Worm (Caenorhabditis elegans): ENCODE data around the gene spin-2.

The spin-2 gene

DNA sequence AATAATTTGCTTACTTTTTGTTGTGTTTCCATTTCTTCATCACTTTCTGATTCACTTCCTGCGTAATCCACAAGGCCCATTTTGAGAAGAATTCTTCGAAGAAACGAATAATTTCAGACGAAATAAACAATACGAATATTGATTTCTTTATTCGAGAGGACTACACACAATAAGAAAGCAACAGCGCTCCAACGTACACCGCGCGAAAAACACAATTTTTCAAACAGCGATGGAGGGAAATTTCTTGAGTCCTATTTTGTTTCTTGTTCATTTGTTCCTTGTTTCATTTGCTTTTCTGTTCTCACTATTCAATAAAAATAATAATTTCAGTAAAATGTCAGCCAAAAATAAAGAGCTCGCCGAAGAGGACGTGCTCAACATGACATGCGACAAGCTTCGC, 6.9 kb downstream of the spin-2 start, which contains the start of the genes prcc-1 and C39E9.12:
Gene prcc-1 (minus strand): TSS at position 119 of the 400 bp plus-strand sequence.
Gene C39E9.12 (plus strand): TSS at position 331 of the 400 bp plus-strand sequence.
- TF ChIP-seq ztf-29 (GFP tag; IDR thresholded peaks at IDR 0.05) (no peak), T22C8.4 (GFP tag; IDR thresholded peaks at IDR 0.05) (peak; percentile 75)

DNA sequence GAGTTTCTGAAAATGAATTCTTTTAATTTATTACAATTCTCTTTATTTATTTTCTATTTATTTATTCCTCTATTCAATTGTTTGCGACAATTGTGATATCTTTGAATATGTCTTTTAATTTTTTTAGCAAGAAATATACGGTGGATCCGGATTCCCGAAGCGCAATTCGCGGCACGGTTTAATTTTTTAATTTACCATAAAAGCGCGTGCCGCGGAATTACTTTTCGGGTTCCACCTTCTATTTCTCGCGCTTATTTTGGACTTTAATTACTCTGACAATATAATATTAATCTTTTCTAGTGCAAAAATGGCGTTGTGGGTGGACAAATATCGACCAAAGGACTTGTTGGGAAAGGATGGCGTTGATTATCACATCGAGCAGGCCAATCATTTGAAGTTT, 8.7 kb downstream of the spin-2 start, which contains the start of gene rfc-3:
Gene rfc-3 (plus strand): TSS at position 301 of the 400 bp plus-strand sequence.
- TF ChIP-seq flt-1 (GFP tag; IDR thresholded peaks at IDR 0.05) (no peak), T22C8.4 (GFP tag; IDR thresholded peaks at IDR 0.05) (no peak), med-1 (GFP tag; optimal IDR thresholded peaks at IDR 0.05; ENCODE audit: insufficient read depth) (no peak), tab-1 (GFP tag; IDR thresholded peaks at IDR 0.05) (no peak), klf-2 (GFP tag; conservative IDR thresholded peaks at IDR 0.05) (no peak), cog-1 (tag; optimal IDR thresholded peaks at IDR 0.05) (no peak), ztf-23 (GFP tag; IDR thresholded peaks at IDR 0.05) (no peak), ztf-29 (GFP tag; IDR thresholded peaks at IDR 0.05) (no peak), ref-1 (GFP tag; conservative IDR thresholded peaks at IDR 0.05) (no peak)

ce11 chrIV:13096778-13097177, 10.0 kb downstream of the spin-2 start:
- TF ChIP-seq ztf-23 (GFP tag; IDR thresholded peaks at IDR 0.05) (no peak), T22C8.4 (GFP tag; IDR thresholded peaks at IDR 0.05) (no peak), ztf-29 (GFP tag; IDR thresholded peaks at IDR 0.05) (no peak), flt-1 (GFP tag; IDR thresholded peaks at IDR 0.05) (no peak), ref-1 (GFP tag; conservative IDR thresholded peaks at IDR 0.05) (no peak)

ce11 chrIV:13098652-13099051, 11.8 kb downstream of the spin-2 start, which contains the start of the genes dli-1, tin-9.2 and exos-4.1:
dli-1 (minus strand) TSS chrIV:13098792.
tin-9.2 (plus strand) TSS chrIV:13098995.
exos-4.1 (plus strand) TSS chrIV:13098999.
- peak; percentile 42 for TF ChIP-seq cog-1 (tag; optimal IDR thresholded peaks at IDR 0.05)
- TF ChIP-seq ztf-23 (GFP tag; IDR thresholded peaks at IDR 0.05): no peak
- no peak for TF ChIP-seq ref-1 (GFP tag; conservative IDR thresholded peaks at IDR 0.05)
- no peak for TF ChIP-seq ztf-29 (GFP tag; IDR thresholded peaks at IDR 0.05)
- TF ChIP-seq flt-1 (GFP tag; IDR thresholded peaks at IDR 0.05): no peak
- no peak for TF ChIP-seq med-1 (GFP tag; optimal IDR thresholded peaks at IDR 0.05; ENCODE audit: insufficient read depth)
- no peak for TF ChIP-seq klf-2 (GFP tag; conservative IDR thresholded peaks at IDR 0.05)
- TF ChIP-seq T22C8.4 (GFP tag; IDR thresholded peaks at IDR 0.05): no peak

- TF ChIP-seq ztf-29 (GFP tag; IDR thresholded peaks at IDR 0.05): no peak
- no peak for TF ChIP-seq ztf-23 (GFP tag; IDR thresholded peaks at IDR 0.05)
These were observed 13.6 kb downstream of the spin-2 start, which contains the start of gene fask-1 for ce11 chrIV:13100415-13100814. fask-1 (plus strand) TSS chrIV:13100715.

- TF ChIP-seq med-1 (GFP tag; optimal IDR thresholded peaks at IDR 0.05; ENCODE audit: insufficient read depth) (no peak), T22C8.4 (GFP tag; IDR thresholded peaks at IDR 0.05) (no peak), ztf-29 (GFP tag; IDR thresholded peaks at IDR 0.05) (no peak), ztf-23 (GFP tag; IDR thresholded peaks at IDR 0.05) (no peak), flt-1 (GFP tag; IDR thresholded peaks at IDR 0.05) (no peak), klf-2 (GFP tag; conservative IDR thresholded peaks at IDR 0.05) (no peak), ref-1 (GFP tag; conservative IDR thresholded peaks at IDR 0.05) (no peak), tab-1 (GFP tag; IDR thresholded peaks at IDR 0.05) (no peak), cog-1 (tag; optimal IDR thresholded peaks at IDR 0.05) (no peak)
These were observed 18.1 kb downstream of the spin-2 start, which contains the start of gene rde-11 for ce11 chrIV:13104900-13105299. rde-11 (plus strand) TSS chrIV:13105200.

- TF ChIP-seq ref-1 (GFP tag; conservative IDR thresholded peaks at IDR 0.05): no peak
- TF ChIP-seq flt-1 (GFP tag; IDR thresholded peaks at IDR 0.05): no peak
- TF ChIP-seq tab-1 (GFP tag; IDR thresholded peaks at IDR 0.05): no peak
- no peak for TF ChIP-seq ztf-29 (GFP tag; IDR thresholded peaks at IDR 0.05)
- TF ChIP-seq cog-1 (tag; optimal IDR thresholded peaks at IDR 0.05): no peak
- TF ChIP-seq T22C8.4 (GFP tag; IDR thresholded peaks at IDR 0.05): no peak
These were observed 20.6 kb downstream of the spin-2 start, which contains the start of gene B0564.2 for ce11 chrIV:13107359-13107758. B0564.2 (plus strand) TSS chrIV:13107659.

ce11 chrIV:13108430-13108829, 21.6 kb downstream of the spin-2 start:
- TF ChIP-seq tab-1 (GFP tag; IDR thresholded peaks at IDR 0.05): no peak
- no peak for TF ChIP-seq T22C8.4 (GFP tag; IDR thresholded peaks at IDR 0.05)
- no peak for TF ChIP-seq flt-1 (GFP tag; IDR thresholded peaks at IDR 0.05)
- TF ChIP-seq klf-2 (GFP tag; conservative IDR thresholded peaks at IDR 0.05): no peak
- no peak for TF ChIP-seq cog-1 (tag; optimal IDR thresholded peaks at IDR 0.05)
- TF ChIP-seq ref-1 (GFP tag; conservative IDR thresholded peaks at IDR 0.05): no peak
- TF ChIP-seq ztf-23 (GFP tag; IDR thresholded peaks at IDR 0.05): no peak
- no peak for TF ChIP-seq ztf-29 (GFP tag; IDR thresholded peaks at IDR 0.05)
- TF ChIP-seq med-1 (GFP tag; optimal IDR thresholded peaks at IDR 0.05; ENCODE audit: insufficient read depth): no peak

DNA sequence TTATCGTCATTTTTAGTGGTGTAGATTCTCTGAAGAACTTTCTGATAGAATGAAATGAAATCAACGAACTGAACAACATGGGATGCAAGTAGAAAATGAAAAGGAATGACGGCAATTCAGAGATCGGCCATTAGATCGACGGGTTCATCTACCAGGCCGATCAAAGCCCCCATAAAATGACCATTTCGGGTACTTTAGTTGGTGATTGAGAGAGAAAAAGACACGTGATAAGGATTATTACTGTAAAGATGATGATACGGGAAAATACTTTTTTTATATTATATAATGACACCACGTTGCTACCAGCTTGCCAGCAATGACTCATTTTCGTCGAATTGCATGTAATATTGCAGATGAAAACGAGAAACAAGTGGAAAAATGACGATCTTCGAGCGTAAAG, 22.9 kb downstream of the spin-2 start, which contains the start of gene best-1:
Gene best-1 (minus strand): TSS at position 29 of the 400 bp plus-strand sequence.
- TF ChIP-seq cog-1 (tag; optimal IDR thresholded peaks at IDR 0.05): no peak
- no peak for TF ChIP-seq ztf-29 (GFP tag; IDR thresholded peaks at IDR 0.05)
- no peak for TF ChIP-seq ztf-23 (GFP tag; IDR thresholded peaks at IDR 0.05)
- TF ChIP-seq klf-2 (GFP tag; conservative IDR thresholded peaks at IDR 0.05): no peak
- no peak for TF ChIP-seq tab-1 (GFP tag; IDR thresholded peaks at IDR 0.05)
- TF ChIP-seq T22C8.4 (GFP tag; IDR thresholded peaks at IDR 0.05): no peak
- no peak for TF ChIP-seq med-1 (GFP tag; optimal IDR thresholded peaks at IDR 0.05; ENCODE audit: insufficient read depth)
- TF ChIP-seq flt-1 (GFP tag; IDR thresholded peaks at IDR 0.05): no peak
- TF ChIP-seq ref-1 (GFP tag; conservative IDR thresholded peaks at IDR 0.05): no peak

- TF ChIP-seq cog-1 (tag; optimal IDR thresholded peaks at IDR 0.05) (no peak), ztf-29 (GFP tag; IDR thresholded peaks at IDR 0.05) (no peak), med-1 (GFP tag; optimal IDR thresholded peaks at IDR 0.05; ENCODE audit: insufficient read depth) (no peak), klf-2 (GFP tag; conservative IDR thresholded peaks at IDR 0.05) (no peak)
These were observed 24.1 kb downstream of the spin-2 start for ce11 chrIV:13110876-13111275.

Data from whole organism, midembryonic.